Worm (Caenorhabditis elegans) whole organism, midembryonic: ENCODE results near the gene tag-293.

ENCODE experiments used
- klf-2 ChIP-seq: fragments of 200-800 bp; sonication (Bioruptor generic); conservative IDR thresholded peaks from 2 replicates; pipeline ENCODE4 v1.3.6; 2022; ENCODE audit warnings: missing genetic modification reagents, missing genetic modification characterization, missing compliant biosample characterization
- med-1 ChIP-seq: sonication (generic microtip); optimal IDR thresholded peaks from 2 replicates; lab custom pipeline; 2017; ENCODE audit warnings: missing genetic modification characterization, mild to moderate bottlenecking, missing compliant biosample characterization, antibody characterized with exemption, missing genetic modification reagents; ENCODE audit not compliant: insufficient read depth
- tab-1 ChIP-seq: fragments of 200-800 bp; sonication (Bioruptor generic); IDR thresholded peaks from 2 replicates; pipeline ENCODE4 v1.3.6; 2022; ENCODE audit warnings: missing genetic modification characterization, missing compliant biosample characterization
- ztf-29 ChIP-seq: fragments of 200-800 bp; sonication (Bioruptor generic); IDR thresholded peaks from 2 replicates; pipeline ENCODE4 v1.3.6; 2022; ENCODE audit warnings: missing genetic modification reagents, missing genetic modification characterization, missing compliant biosample characterization

DNA sequence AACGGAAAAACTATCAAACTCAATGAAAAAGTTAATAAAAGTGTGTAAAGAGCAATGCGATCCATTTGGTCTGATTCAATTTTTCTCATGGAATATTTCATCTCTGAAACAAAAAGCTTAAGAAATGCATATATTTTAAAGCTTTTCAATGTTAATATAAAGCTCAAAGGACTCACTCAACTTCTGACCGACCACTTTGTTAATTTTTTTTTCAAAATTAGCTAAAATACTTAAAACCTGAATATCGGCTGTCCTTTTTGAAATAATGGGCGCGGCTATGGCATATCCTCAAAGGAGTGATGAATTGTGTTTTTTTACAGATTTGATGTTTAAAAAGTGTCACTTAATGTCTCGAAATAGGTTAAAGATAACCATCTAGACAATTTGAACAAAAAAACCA, 34.4 kb upstream of the tag-293 start, which contains the start of gene C02H6.1:
- TF ChIP-seq med-1 (no peak), klf-2 (GFP tag; lab: Robert Waterston, UW) (no peak), tab-1 (no peak), ztf-29 (GFP tag; lab: Robert Waterston, UW) (no peak)
